Worm (Caenorhabditis elegans) whole organism, L2 larva: Measurements from ENCODE around the gene Y69H2.15.

Experiments
- aly-2 ChIP-seq: fragments of 150-350 bp; optimal IDR thresholded peaks from 2 replicates; lab custom pipeline; 2014; ENCODE audit warnings: missing biosample characterization, missing genetic modification characterization
- lsy-2 ChIP-seq, 2 experiments: fragments of 150-350 bp in 1 of 2; sonication (generic microtip) in 1 of 2; optimal IDR thresholded peaks; 2 replicates each; lab custom pipeline; 2014 to 2017; ENCODE audit warnings: missing biosample characterization in 2 of 2, missing genetic modification characterization in 2 of 2
- skn-1 ChIP-seq: sonication (generic microtip); optimal IDR thresholded peaks from 2 replicates; lab custom pipeline; 2017; ENCODE audit warnings: missing biosample characterization, missing genetic modification characterization
- snpc-4 ChIP-seq: fragments of 150-350 bp; optimal IDR thresholded peaks from 2 replicates; lab custom pipeline; 2014; ENCODE audit warnings: missing biosample characterization, missing genetic modification characterization
- unc-55 ChIP-seq: fragments of 150-350 bp; sonication (generic microtip); optimal IDR thresholded peaks from 3 replicates; lab custom pipeline; 2014; ENCODE audit warnings: missing biosample characterization, missing genetic modification reagents, missing genetic modification characterization
- unc-62 ChIP-seq: fragments of 150-350 bp; optimal IDR thresholded peaks from 2 replicates; lab custom pipeline; 2014; ENCODE audit warnings: missing biosample characterization, missing genetic modification reagents, missing genetic modification characterization

DNA sequence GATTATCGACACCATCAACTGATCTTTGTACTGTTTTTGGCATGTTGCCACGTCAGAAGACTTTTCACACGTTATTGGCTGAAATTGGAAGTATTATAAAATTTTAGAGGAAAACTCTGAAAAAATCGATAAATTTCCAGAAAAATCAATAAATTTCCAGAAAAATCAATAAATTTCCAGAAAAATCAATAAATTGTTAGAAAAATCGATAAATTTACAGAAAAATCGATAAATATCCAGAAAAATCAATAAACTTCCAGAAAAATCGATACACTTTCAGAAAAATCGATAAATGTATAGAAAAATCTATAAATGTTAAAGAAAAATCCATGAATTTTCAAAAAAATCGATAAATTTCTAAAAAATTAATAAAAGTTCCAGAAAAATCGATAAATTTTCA is 2.2 kb upstream of the Y69H2.15 start:
- no peak for TF ChIP-seq unc-55
- TF ChIP-seq lsy-2 (tag; optimal IDR thresholded peaks at IDR 0.05; lab: Kevin White, UChicago) = no peak
- TF ChIP-seq unc-62 (GFP tag; lab: Kevin White, UChicago) = no peak
- TF ChIP-seq skn-1 (tag; lab: Kevin White, UChicago) = no peak
- no peak for TF ChIP-seq aly-2 (tag; lab: Kevin White, UChicago)
- TF ChIP-seq snpc-4 (tag; lab: Kevin White, UChicago) = no peak
